Fruit fly (Drosophila melanogaster): ENCODE data around the gene TotF.

TotF gene

dm6 chr2L:19884444-19884843, 27.7 kb downstream of the TotF start (continued):
- TF ChIP-seq Lpt (GFP tag; optimal IDR thresholded peaks at IDR 0.05) = no peak
- TF ChIP-seq CG14014 (GFP tag; IDR thresholded peaks at IDR 0.05) = no peak
- TF ChIP-seq Nf-YB (GFP tag; optimal IDR thresholded peaks at IDR 0.05) = no peak
- no peak for TF ChIP-seq H2.0 (GFP tag; IDR thresholded peaks at IDR 0.05)
- no peak for TF ChIP-seq Fer2 (tag; optimal IDR thresholded peaks at IDR 0.05)
- TF ChIP-seq vvl (GFP tag; IDR thresholded peaks at IDR 0.05) = peak; percentile 63; the same call in 1 of the 2 replicates
- no peak for TF ChIP-seq CG3838 (GFP tag; optimal IDR thresholded peaks at IDR 0.05)
- TF ChIP-seq CG17361 (GFP tag; IDR thresholded peaks at IDR 0.05) = peak; percentile 60; the same call in 2 of the 3 replicates
- TF ChIP-seq CG7987 (GFP tag; optimal IDR thresholded peaks at IDR 0.05) = no peak
- TF ChIP-seq sr (GFP tag; IDR thresholded peaks at IDR 0.05) = no peak
- TF ChIP-seq sob (GFP tag; IDR thresholded peaks at IDR 0.05) = no peak
- TF ChIP-seq abd-A (tag; optimal IDR thresholded peaks at IDR 0.05) = no peak
- no peak for TF ChIP-seq gcm2 (GFP tag; optimal IDR thresholded peaks at IDR 0.05)
- peak; percentile 38 for TF ChIP-seq CG4424 (GFP tag; optimal IDR thresholded peaks at IDR 0.05)
- peak; percentile 84 for TF ChIP-seq sens (GFP tag)
- TF ChIP-seq Taf1 (GFP tag; IDR thresholded peaks at IDR 0.05) = no peak
- TF ChIP-seq rib (GFP tag; IDR thresholded peaks at IDR 0.05) = no peak
- TF ChIP-seq Oaz (GFP tag; IDR thresholded peaks at IDR 0.05) = no peak
- TF ChIP-seq Hand (GFP tag; optimal IDR thresholded peaks at IDR 0.05) = no peak
- TF ChIP-seq sd (tag; optimal IDR thresholded peaks at IDR 0.05) = no peak
- no peak for TF ChIP-seq Dad (GFP tag; optimal IDR thresholded peaks at IDR 0.05)
- no peak for TF ChIP-seq inv (GFP tag; IDR thresholded peaks at IDR 0.05; ENCODE audit: partially characterized antibody)
- TF ChIP-seq CG3065 (GFP tag; optimal IDR thresholded peaks at IDR 0.05) = no peak
- TF ChIP-seq CG1603 (tag; optimal IDR thresholded peaks at IDR 0.05) = peak; percentile 68
- no peak for TF ChIP-seq CG30431 (GFP tag; optimal IDR thresholded peaks at IDR 0.05)
- 0 out of 2 replicates have a peak, but pooled peaks have one; percentile 6 for TF ChIP-seq CG3847 (GFP tag; IDR thresholded peaks at IDR 0.05)
- TF ChIP-seq Mes4 (GFP tag; optimal IDR thresholded peaks at IDR 0.05) = peak; percentile 4
- peak; percentile 64 for TF ChIP-seq gem (tag; optimal IDR thresholded peaks at IDR 0.05)
- no peak for TF ChIP-seq wdn (GFP tag; IDR thresholded peaks at IDR 0.05)
- no peak for TF ChIP-seq pzg (GFP tag; optimal IDR thresholded peaks at IDR 0.05)
- no peak for TF ChIP-seq ap (GFP tag; IDR thresholded peaks at IDR 0.05)
- TF ChIP-seq CG9797 (GFP tag; optimal IDR thresholded peaks at IDR 0.05) = no peak
- no peak for TF ChIP-seq zen2 (GFP tag; IDR thresholded peaks at IDR 0.05; ENCODE audit: partially characterized antibody)
- TF ChIP-seq TFAM (GFP tag; optimal IDR thresholded peaks at IDR 0.05) = no peak
- TF ChIP-seq CG13296 (GFP tag; optimal IDR thresholded peaks at IDR 0.05) = no peak
- no peak for TF ChIP-seq Scr (GFP tag; IDR thresholded peaks at IDR 0.05; ENCODE audit: partially characterized antibody)
- no peak for TF ChIP-seq CG32767 (GFP tag; IDR thresholded peaks at IDR 0.05)
- no peak for TF ChIP-seq CG9215 (GFP tag; IDR thresholded peaks at IDR 0.05)
- no peak for TF ChIP-seq C15 (GFP tag; IDR thresholded peaks at IDR 0.05)
- TF ChIP-seq dimm (GFP tag; IDR thresholded peaks at IDR 0.05) = no peak
- TF ChIP-seq onecut (GFP tag; IDR thresholded peaks at IDR 0.05) = no peak
- TF ChIP-seq Awh (GFP tag; IDR thresholded peaks at IDR 0.05) = no peak
- no peak for TF ChIP-seq CG15011 (GFP tag; optimal IDR thresholded peaks at IDR 0.05)
- TF ChIP-seq usp (GFP tag; optimal IDR thresholded peaks at IDR 0.05) = no peak
- TF ChIP-seq scrt (GFP tag; optimal IDR thresholded peaks at IDR 0.05) = no peak
- no peak for TF ChIP-seq Opbp (GFP tag; IDR thresholded peaks at IDR 0.05; ENCODE audit: partially characterized antibody)
- no peak; the same call in 1 of the 2 replicates for TF ChIP-seq sens-2 (GFP tag; IDR thresholded peaks at IDR 0.05)
- no peak for TF ChIP-seq CG7928 (GFP tag; optimal IDR thresholded peaks at IDR 0.05)
- TF ChIP-seq Hr78 (GFP tag; optimal IDR thresholded peaks at IDR 0.05) = peak in 1 of 2 experiments; percentile 46
- no peak for TF ChIP-seq crp (GFP tag; optimal IDR thresholded peaks at IDR 0.05)
- no peak for TF ChIP-seq D19B (GFP tag; optimal IDR thresholded peaks at IDR 0.05)
- no peak for TF ChIP-seq hb (GFP tag; IDR thresholded peaks at IDR 0.05; ENCODE audit: partially characterized antibody)

All from whole organism, embryonic.